Fruit fly (Drosophila melanogaster): ENCODE results near the gene Sk2.

Gene Sk2

DNA sequence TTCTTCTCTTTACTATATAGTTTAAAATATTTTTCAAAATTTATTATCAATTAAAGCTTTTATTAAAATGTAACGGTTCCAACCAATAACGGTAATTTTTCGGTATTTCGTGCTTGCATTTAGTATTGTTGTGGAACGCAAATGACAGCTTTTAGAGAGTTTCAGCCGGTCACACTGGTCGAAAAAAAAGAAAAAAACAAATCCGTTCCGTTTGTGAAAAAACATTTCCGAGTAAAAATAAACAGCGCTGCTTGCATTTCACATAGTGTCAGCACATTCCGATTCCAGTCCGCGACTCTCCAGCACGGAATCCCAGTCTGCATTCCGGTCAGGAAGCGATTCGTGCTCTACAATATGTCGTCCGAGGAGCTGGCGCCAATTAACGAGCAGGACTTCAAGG is 3.3 kb downstream of the Sk2 start, which contains the start of gene CG32485:
Gene CG32485, plus strand, starts transcription at position 139 of the 400 bp plus-strand sequence.
- TF ChIP-seq noc (tag; optimal IDR thresholded peaks at IDR 0.05): no peak

DNA sequence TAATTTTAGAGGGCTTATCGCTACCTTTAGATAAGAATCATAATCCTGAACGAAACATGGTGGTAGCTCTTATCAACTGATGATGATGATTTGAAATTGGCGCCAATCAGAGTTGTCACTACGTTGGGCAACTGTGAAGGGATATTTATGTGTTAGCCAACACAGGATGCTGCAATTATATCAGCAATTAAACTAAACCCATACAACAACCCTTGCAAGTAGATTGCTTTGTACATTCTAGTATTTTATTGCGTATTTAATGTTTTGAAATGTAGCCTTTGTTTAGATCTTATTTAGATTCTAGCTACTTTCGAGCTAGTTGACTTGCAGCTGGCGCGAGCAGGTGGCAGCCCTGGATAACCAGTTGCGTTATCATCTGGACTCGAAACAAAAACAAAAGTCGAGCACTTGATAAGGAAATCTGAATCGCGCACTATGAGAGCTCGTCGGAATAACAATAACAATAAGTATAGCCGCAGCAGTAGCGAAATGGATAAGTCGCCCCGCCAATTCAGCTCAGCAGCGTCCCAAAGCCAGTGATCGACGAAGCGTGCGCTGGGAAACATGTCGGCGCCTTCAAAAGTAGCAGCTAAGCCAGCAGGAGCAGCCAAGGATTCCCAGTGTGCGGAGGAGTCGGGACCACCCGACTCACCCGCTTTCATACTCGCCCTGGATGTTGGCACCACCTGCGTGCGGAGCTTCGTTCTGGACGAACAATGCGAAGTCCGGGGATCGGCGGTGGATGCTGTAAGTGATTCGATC is 5.4 kb downstream of the Sk2 start, which contains the start of gene CG1271:
Gene CG1271, plus strand, starts transcription at position 405 of the 762 bp plus-strand sequence.
- peak; percentile 94 for TF ChIP-seq noc (tag; optimal IDR thresholded peaks at IDR 0.05)

dm6 chr3L:3054099-3054498 is 7.2 kb downstream of the Sk2 start:
- TF ChIP-seq noc (tag; optimal IDR thresholded peaks at IDR 0.05): no peak

dm6 chr3L:3054851-3055250 is 8.0 kb downstream of the Sk2 start, which contains the start of gene CG16753:
CG16753 (plus strand) TSS chr3L:3055079.
- no peak for TF ChIP-seq noc (tag; optimal IDR thresholded peaks at IDR 0.05)

- no peak for TF ChIP-seq noc (tag; optimal IDR thresholded peaks at IDR 0.05)
Measured at dm6 chr3L:3058970-3059883, 12.3 kb downstream of the Sk2 start.

dm6 chr3L:3060054-3060979 is 13.4 kb downstream of the Sk2 start:
- peak; percentile 99 for TF ChIP-seq noc (tag; optimal IDR thresholded peaks at IDR 0.05)

DNA sequence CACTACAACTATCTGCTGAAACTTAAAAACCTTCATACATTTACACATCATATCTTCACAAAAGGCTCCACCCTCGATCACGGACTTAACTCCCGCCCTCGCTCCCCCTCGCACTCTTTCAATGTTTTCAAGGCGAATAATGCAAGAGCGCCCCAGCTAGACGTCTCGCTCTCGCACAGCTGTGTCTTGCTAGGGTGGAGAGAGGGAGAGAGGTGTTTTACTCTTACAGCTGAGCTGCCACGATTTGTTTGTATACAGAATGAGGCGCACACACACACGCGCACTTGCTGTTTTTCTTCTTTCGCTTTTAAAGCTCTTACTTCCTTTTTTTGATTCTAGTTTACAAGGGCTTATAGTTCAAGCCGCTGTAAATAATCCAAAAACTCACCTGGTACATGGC is 22.9 kb downstream of the Sk2 start:
- no peak for TF ChIP-seq noc (tag; optimal IDR thresholded peaks at IDR 0.05)

dm6 chr3L:3070274-3071204 is 23.7 kb downstream of the Sk2 start, which contains the start of the genes CG32486 and PAN3:
CG32486 (minus strand) TSS chr3L:3070839.
PAN3 (plus strand) TSS chr3L:3071133.
- TF ChIP-seq noc (tag; optimal IDR thresholded peaks at IDR 0.05): peak; percentile 35

DNA sequence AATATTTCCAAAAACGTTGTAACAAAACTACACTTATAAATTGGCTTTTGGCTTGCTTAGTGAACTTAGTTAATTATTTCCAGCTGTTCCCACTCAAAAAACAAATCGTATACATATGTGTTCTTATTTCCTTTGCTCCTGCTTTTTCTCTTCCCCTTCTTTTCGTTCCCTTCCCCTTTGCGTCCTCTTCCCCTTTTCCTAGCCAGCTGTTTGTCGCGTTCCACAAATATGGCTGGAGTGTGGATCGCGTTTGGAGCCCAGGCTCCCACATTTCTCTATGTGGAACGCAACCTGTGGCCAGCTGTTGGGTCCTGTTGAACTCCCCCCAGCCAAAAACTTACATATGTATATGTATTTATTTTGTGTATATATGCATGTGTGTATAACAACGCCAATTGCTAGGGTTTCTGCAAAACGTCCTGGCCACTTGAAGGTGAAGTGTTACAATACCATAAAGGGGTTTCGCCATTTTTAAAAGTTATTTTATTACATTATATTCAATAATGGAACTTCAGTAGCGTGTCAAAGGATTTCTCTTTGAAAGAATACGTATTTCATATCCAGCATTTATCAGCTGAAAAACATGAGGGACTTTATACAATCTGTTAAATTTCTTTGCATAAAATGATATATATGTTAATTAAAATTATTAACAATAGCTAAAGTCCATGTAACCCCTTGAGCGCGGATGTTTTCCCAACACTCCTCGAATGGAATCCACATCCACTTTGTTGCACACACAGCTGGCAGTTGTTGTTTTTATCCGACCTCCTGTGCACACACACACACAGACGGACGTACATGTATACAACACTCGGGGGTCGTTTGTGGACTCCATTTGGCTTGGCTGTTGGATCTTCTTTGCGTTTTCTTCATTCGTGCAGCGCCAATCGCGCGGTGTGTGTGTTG is 25.0 kb downstream of the Sk2 start:
- TF ChIP-seq noc (tag; optimal IDR thresholded peaks at IDR 0.05): no peak

DNA sequence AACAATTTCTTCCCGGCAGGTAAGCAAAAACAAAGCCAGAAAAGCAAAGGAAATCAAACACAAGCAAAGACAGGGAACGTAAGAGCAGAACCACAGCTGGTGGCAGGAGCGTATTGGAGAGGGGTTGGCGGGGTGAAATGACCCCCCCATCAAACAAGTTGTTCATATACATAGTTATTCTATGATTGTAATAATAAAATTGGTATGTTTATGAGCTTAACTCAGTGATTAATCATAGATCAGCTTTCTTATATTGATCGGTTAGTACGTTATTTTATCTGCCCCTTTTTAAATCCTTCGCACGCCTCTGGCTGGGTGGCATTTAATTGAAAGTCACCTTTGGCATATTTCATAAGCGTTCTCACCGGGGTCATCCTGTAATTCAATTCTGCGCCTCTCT is 26.6 kb downstream of the Sk2 start:
- TF ChIP-seq noc (tag; optimal IDR thresholded peaks at IDR 0.05): no peak

- TF ChIP-seq noc (tag; optimal IDR thresholded peaks at IDR 0.05): no peak
Measured at dm6 chr3L:3074380-3074779, 27.5 kb downstream of the Sk2 start.

- no peak for TF ChIP-seq noc (tag; optimal IDR thresholded peaks at IDR 0.05)
Measured at dm6 chr3L:3074805-3075204, 27.9 kb downstream of the Sk2 start.

DNA sequence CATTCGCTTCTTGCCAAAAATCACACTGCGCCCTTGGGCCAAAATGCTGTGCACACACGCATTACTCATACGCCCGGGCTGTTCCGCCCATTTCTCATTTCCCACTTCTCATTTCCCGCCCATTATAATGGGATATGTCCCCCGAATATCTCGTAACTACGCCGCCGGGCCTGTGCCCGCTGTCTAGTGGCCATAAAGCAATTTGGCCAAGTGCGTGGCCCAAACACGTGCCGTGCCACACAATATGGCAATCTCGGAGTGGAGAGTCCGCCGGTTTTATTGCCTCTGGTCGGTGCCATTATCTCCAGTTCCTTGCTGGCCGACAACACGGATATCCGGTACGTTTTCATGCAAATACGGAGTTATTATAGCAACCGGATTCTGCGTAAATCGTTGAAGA is 30.1 kb downstream of the Sk2 start:
- TF ChIP-seq noc (tag; optimal IDR thresholded peaks at IDR 0.05): no peak
